Worm (Caenorhabditis elegans): ENCODE measurements around the gene vrp-1.

DNA sequence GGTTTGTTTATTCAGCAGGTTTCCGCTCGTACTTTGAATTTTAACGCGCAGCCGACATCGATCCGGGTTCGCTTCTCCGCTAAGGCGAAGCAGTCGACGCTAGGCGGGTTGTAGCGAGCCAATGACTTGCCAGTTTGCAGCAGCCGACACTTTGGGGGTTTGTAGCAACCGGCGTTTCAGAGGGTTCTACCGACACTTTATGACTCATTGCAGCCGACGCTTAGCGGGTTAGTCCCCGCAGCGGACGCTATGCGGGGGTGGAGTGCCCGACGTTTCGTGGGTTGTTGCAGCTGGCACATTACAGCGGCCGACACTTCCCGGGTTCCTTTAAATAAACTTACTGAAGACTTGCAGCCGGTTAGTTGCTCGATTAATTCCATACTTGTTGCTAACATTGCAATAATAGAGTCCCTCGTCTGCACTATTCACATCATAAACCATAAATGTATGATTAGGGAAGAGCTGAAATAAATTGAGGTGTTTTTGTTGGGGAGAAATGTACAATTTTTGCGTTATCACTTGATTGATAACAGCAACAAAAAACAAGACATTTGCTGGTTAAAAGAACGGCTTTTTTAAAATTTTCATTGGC is 42.9 kb upstream of the vrp-1 start, which contains the start of gene Y54G2A.57:
- TF ChIP-seq unc-62 (GFP tag; optimal IDR thresholded peaks at IDR 0.05) (no peak), nhr-23 (tag; optimal IDR thresholded peaks at IDR 0.05) (no peak), nhr-11 (tag; optimal IDR thresholded peaks at IDR 0.05) (no peak), nhr-237 (tag; optimal IDR thresholded peaks at IDR 0.05) (no peak), lsy-2 (tag; optimal IDR thresholded peaks at IDR 0.05) (no peak), unc-39 (tag; optimal IDR thresholded peaks at IDR 0.05) (no peak)

All from whole organism, L2 larva.